Worm (Caenorhabditis elegans) whole organism, L4 larva: ENCODE measurements around the gene clec-255.

Experiments
- daf-12 ChIP-seq: fragments of 150-350 bp; optimal IDR thresholded peaks from 2 replicates; lab custom pipeline; 2014; ENCODE audit warnings: missing biosample characterization, missing genetic modification reagents, missing genetic modification characterization
- lsy-2 ChIP-seq, 2 experiments: fragments of 150-350 bp in 1 of 2; sonication (generic microtip) in 1 of 2; optimal IDR thresholded peaks; 2 replicates each; lab custom pipeline; 2014 to 2017; ENCODE audit warnings: missing biosample characterization in 2 of 2, missing genetic modification characterization in 2 of 2
- mdl-1 ChIP-seq, 2 experiments: fragments of 150-350 bp in 1 of 2; sonication (generic microtip) in 1 of 2; optimal IDR thresholded peaks; 2 replicates each; lab custom pipeline; 2014 to 2017; ENCODE audit warnings: missing biosample characterization in 2 of 2, missing genetic modification characterization in 2 of 2
- mdt-29 ChIP-seq: fragments of 200-800 bp; sonication (Bioruptor generic); IDR thresholded peaks from 2 replicates; pipeline ENCODE4 v1.3.6; 2022; ENCODE audit warnings: missing genetic modification reagents, missing genetic modification characterization, missing compliant biosample characterization
- mes-2 ChIP-seq: sonication (generic microtip); optimal IDR thresholded peaks from 2 replicates; lab custom pipeline; 2016; ENCODE audit warnings: missing genotype, mild to moderate bottlenecking, missing genetic modification characterization, missing compliant biosample characterization; ENCODE audit not compliant: poor library complexity, severe bottlenecking

DNA sequence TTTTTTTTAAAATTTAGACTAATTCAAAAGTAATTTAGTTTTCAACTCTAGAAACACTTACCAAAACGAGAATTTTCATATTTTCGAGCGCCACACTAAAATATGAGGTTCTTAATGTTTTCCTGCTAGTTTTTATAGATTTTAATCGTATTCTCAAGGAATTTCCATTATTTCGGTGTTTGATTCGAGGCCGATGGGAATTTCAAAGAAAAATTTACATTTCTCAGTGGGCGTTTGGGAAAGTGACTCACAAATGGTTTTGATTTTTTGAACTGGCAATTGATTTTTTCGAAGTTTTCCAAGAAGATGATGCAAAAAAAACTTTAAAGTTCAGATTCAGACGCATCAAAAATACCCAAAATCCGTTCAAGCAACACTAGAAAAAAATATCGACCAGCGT, 31.6 kb upstream of the clec-255 start, which contains the start of gene C54E10.11:
- TF ChIP-seq mes-2 (no peak), daf-12 (tag; lab: Kevin White, UChicago) (no peak), mdl-1 (tag; optimal IDR thresholded peaks at IDR 0.05; lab: Kevin White, UChicago) (no peak), mdt-29 (GFP tag; lab: Robert Waterston, UW) (no peak), lsy-2 (tag; optimal IDR thresholded peaks at IDR 0.05; lab: Kevin White, UChicago) (no peak)
